Worm (Caenorhabditis elegans) whole organism, early embryonic: Measurements from ENCODE around the gene srh-18.

Experiments used
- B0310.2 ChIP-seq: sonication (generic microtip); optimal IDR thresholded peaks from 2 replicates; lab custom pipeline; 2016; ENCODE audit warnings: mild to moderate bottlenecking, missing genetic modification characterization, missing compliant biosample characterization
- F13C5.2 ChIP-seq: sonication (generic microtip); optimal IDR thresholded peaks from 2 replicates; lab custom pipeline; 2017; ENCODE audit warnings: mild to moderate bottlenecking, missing genetic modification characterization, inconsistent platforms, missing compliant biosample characterization
- aly-1 ChIP-seq: sonication (generic microtip); optimal IDR thresholded peaks from 2 replicates; lab custom pipeline; 2016; ENCODE audit warnings: missing genetic modification characterization, missing compliant biosample characterization
- ama-1 ChIP-seq: fragments of 150-350 bp; optimal IDR thresholded peaks from 2 replicates; lab custom pipeline; 2014
- ceh-13 ChIP-seq: fragments of 200-800 bp; sonication (Bioruptor generic); optimal IDR thresholded peaks from 2 replicates; lab custom pipeline; 2018; ENCODE audit warnings: mild to moderate bottlenecking, missing genetic modification characterization, missing compliant biosample characterization
- ceh-36 ChIP-seq: sonication (generic microtip); optimal IDR thresholded peaks from 2 replicates; lab custom pipeline; 2016; ENCODE audit warnings: missing genetic modification characterization, inconsistent platforms, missing compliant biosample characterization
- ets-7 ChIP-seq: sonication (generic microtip); optimal IDR thresholded peaks from 2 replicates; lab custom pipeline; 2016; ENCODE audit warnings: missing genotype, missing genetic modification characterization, missing compliant biosample characterization
- flt-1 ChIP-seq: fragments of 200-800 bp; sonication (Bioruptor generic); IDR thresholded peaks from 2 replicates; pipeline ENCODE4 v1.3.6; 2022; ENCODE audit warnings: missing genetic modification characterization, missing compliant biosample characterization
- hmbx-1 ChIP-seq: sonication (generic microtip); optimal IDR thresholded peaks from 2 replicates; lab custom pipeline; 2016; ENCODE audit warnings: mild to moderate bottlenecking, missing genetic modification characterization, missing compliant biosample characterization
- hmg-4 ChIP-seq: fragments of 200-800 bp; sonication (Bioruptor generic); optimal IDR thresholded peaks from 2 replicates; lab custom pipeline; 2018; ENCODE audit warnings: mild to moderate bottlenecking, missing genetic modification characterization, missing compliant biosample characterization
- hnd-1 ChIP-seq: sonication (generic microtip); optimal IDR thresholded peaks from 2 replicates; lab custom pipeline; 2016; ENCODE audit warnings: missing genetic modification characterization, missing compliant biosample characterization
- pes-1 ChIP-seq: fragments of 200-800 bp; sonication (Bioruptor generic); IDR thresholded peaks from 2 replicates; pipeline ENCODE4 v1.3.6; 2022; ENCODE audit warnings: missing genetic modification reagents, missing genetic modification characterization, missing compliant biosample characterization
- scrt-1 ChIP-seq: fragments of 200-800 bp; sonication (Bioruptor generic); IDR thresholded peaks from 2 replicates; pipeline ENCODE4 v1.3.6; 2022; ENCODE audit warnings: missing genetic modification characterization, missing compliant biosample characterization
- sea-1 ChIP-seq: fragments of 200-800 bp; sonication (Bioruptor generic); conservative IDR thresholded peaks from 2 replicates; pipeline ENCODE4 v1.3.6; 2022; ENCODE audit warnings: missing genetic modification characterization, missing compliant biosample characterization
- tbx-11 ChIP-seq: fragments of 200-800 bp; sonication (Bioruptor generic); IDR thresholded peaks from 2 replicates; pipeline ENCODE4 v1.3.6; 2022; ENCODE audit warnings: missing genetic modification characterization, missing compliant biosample characterization
- tbx-37 ChIP-seq: fragments of 200-800 bp; sonication (Bioruptor generic); conservative IDR thresholded peaks from 2 replicates; pipeline ENCODE4 v1.3.6; 2022; ENCODE audit warnings: missing genetic modification reagents, missing genetic modification characterization, missing compliant biosample characterization
- tra-4 ChIP-seq: sonication (generic microtip); optimal IDR thresholded peaks from 2 replicates; lab custom pipeline; 2017; ENCODE audit warnings: missing genetic modification characterization, missing compliant biosample characterization

srh-18 gene

DNA sequence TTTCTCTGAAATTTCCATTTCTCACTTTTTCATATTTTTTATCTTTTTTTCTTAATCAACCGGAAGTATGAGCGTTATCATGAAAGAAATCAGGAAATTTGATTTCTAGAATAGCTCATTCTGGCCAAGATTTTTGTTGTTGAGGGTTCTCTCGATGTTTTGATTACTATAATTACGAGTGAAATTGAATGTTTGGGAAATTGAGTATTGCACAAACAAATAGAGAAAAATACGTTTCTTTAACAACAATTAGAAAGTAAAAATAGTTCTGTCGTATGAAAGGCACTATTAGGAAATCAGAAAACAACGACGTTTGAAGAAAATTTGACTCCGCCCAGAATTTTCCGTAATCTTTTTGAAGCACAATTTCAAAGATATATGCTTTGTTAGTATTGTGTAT, 18.9 kb upstream of the srh-18 start:
- TF ChIP-seq hnd-1 (no peak), ets-7 (tag; lab: Kevin White, UChicago) (no peak), scrt-1 (GFP tag; lab: Robert Waterston, UW) (no peak), tbx-37 (GFP tag; lab: Robert Waterston, UW) (no peak), pes-1 (no peak), aly-1 (tag; lab: Kevin White, UChicago) (no peak), hmg-4 (GFP tag; lab: Kevin White, UChicago) (no peak), flt-1 (GFP tag; lab: Robert Waterston, UW) (no peak), B0310.2 (tag; lab: Kevin White, UChicago) (no peak), F13C5.2 (tag; lab: Kevin White, UChicago) (no peak), sea-1 (no peak), ceh-36 (tag; lab: Kevin White, UChicago) (no peak), ama-1 (lab: Kevin White, UChicago) (no peak), hmbx-1 (tag; lab: Kevin White, UChicago) (no peak), ceh-13 (GFP tag; lab: Kevin White, UChicago) (no peak), tbx-11 (no peak), tra-4 (tag; lab: Kevin White, UChicago) (no peak)

DNA sequence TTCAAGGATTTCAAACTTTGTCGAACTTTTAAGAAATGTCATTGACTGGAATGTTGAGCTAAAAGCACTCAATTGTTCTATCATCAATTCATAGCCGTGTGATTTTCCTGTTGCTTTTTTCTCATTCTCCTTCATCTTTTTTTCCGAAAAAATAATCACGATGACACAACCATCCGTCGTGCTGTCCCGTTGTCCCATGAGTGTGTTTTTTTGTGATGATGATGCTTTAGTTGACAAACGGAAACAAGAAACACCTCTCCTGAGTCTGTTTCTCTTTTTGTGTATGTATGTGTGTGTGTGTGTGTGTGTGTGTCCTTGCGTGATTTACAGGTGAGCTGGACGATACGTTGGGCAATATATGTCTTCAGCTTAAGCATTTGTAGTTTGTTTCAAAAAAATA, 17.8 kb upstream of the srh-18 start:
- TF ChIP-seq hmbx-1 (tag; lab: Kevin White, UChicago): no peak
- TF ChIP-seq hmg-4 (GFP tag; lab: Kevin White, UChicago): no peak
- TF ChIP-seq B0310.2 (tag; lab: Kevin White, UChicago): no peak
- no peak for TF ChIP-seq flt-1 (GFP tag; lab: Robert Waterston, UW)
- no peak for TF ChIP-seq aly-1 (tag; lab: Kevin White, UChicago)
- TF ChIP-seq hnd-1: no peak
- TF ChIP-seq ama-1 (lab: Kevin White, UChicago): no peak

DNA sequence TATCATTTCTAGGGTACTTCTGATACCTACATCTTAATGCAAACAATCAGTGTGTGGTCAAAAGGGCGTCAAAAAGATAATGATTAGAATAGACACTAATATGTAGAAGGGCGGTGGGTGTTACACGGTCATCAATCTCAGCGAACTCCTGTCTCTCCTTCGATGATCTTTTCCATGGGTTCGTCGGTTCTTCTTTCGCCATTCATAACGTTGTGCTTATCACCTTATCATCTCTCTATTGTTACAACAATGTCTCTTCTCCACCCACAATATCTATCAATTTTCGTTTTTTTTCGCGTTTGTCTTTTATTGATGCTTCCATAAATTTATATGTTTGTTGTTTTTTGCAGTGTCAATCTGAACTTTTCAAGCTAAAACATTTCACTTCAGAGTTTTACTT, 16.8 kb upstream of the srh-18 start, which contains the start of gene ceh-79:
Gene ceh-79, plus strand, starts transcription at position 391 of the 400 bp plus-strand sequence.
- no peak for TF ChIP-seq flt-1 (GFP tag; lab: Robert Waterston, UW)
- no peak for TF ChIP-seq B0310.2 (tag; lab: Kevin White, UChicago)
- no peak for TF ChIP-seq aly-1 (tag; lab: Kevin White, UChicago)
- no peak for TF ChIP-seq ceh-13 (GFP tag; lab: Kevin White, UChicago)
- no peak for TF ChIP-seq scrt-1 (GFP tag; lab: Robert Waterston, UW)
- TF ChIP-seq ama-1 (lab: Kevin White, UChicago): no peak
- TF ChIP-seq F13C5.2 (tag; lab: Kevin White, UChicago): no peak

DNA sequence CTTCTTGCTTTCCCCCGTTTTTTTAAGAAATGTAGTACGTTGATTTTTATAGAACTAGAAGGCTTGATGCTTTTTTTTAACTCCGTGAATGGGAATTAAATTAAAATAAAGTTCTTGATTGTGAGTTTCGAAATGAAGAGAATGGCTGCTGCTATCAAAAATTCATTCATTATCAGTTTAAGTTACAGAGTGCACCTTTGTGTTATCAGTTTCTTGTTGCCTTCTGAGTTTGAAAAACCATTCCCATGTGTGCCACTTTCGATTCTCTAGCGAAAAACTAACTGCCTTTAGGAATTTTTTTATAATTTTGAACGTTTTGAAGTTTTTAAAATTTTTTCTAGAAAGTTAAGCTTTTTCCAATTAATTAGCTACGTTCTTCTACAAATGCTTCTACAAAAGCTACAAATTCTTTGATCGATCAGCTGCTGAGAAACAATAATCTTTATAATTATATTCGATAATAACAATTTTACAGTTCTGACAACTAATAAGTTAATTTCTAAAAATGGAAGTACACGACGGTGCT, 13.5 kb upstream of the srh-18 start, which contains the start of gene C26E1.2:
Gene C26E1.2, plus strand, starts transcription at position 476 of the 526 bp plus-strand sequence.
- no peak for TF ChIP-seq ama-1 (lab: Kevin White, UChicago)
- no peak for TF ChIP-seq B0310.2 (tag; lab: Kevin White, UChicago)

DNA sequence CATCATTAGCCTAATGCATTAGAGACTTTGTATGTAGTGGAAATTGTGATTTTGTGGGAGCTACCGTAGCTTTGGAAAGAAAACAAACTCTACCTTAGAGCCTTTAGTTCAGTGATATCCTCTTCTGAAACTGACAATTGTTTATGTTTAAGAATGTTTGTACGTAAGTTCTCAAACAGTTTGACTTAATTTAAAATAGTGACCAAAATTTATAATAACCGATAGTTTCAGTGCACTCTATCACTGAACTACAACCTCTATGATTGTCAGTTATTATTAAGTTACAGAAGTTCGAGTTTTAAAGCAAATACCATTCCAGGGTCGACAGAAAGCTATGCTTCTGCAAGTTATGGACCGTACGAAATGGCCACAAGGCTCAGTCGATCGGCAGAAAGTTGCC, 9.6 kb upstream of the srh-18 start, which contains the start of gene C50B6.1:
Gene C50B6.1, plus strand, starts transcription at position 301 of the 400 bp plus-strand sequence.
- TF ChIP-seq F13C5.2 (tag; lab: Kevin White, UChicago) (no peak), pes-1 (no peak), ceh-36 (tag; lab: Kevin White, UChicago) (no peak), sea-1 (no peak), ama-1 (lab: Kevin White, UChicago) (no peak), hmbx-1 (tag; lab: Kevin White, UChicago) (no peak), hnd-1 (no peak), aly-1 (tag; lab: Kevin White, UChicago) (no peak), flt-1 (GFP tag; lab: Robert Waterston, UW) (no peak), tra-4 (tag; lab: Kevin White, UChicago) (no peak), ceh-13 (GFP tag; lab: Kevin White, UChicago) (no peak), tbx-11 (no peak), tbx-37 (GFP tag; lab: Robert Waterston, UW) (no peak), scrt-1 (GFP tag; lab: Robert Waterston, UW) (no peak), B0310.2 (tag; lab: Kevin White, UChicago) (no peak), hmg-4 (GFP tag; lab: Kevin White, UChicago) (no peak), ets-7 (tag; lab: Kevin White, UChicago) (no peak)

DNA sequence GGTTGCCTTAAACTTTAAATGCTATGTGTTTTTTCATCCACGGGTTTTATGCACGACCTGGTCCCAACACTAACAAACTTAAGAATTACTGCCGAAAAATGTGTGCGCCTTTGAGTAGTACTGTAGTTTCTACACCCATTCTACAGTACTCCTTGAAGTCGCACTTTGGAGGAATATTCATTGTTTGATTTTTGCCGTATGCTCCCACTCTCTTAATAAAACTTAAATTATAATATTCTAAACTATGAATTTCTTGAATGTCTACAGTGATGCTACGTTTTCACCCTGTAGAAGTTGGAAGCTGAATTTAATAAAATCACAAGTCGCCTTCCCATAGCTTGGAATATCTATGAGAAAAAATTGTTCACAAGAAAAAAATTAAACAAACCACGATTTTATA, 8.4 kb upstream of the srh-18 start:
- TF ChIP-seq ama-1 (lab: Kevin White, UChicago) (no peak), tbx-37 (GFP tag; lab: Robert Waterston, UW) (no peak), hnd-1 (no peak), hmg-4 (GFP tag; lab: Kevin White, UChicago) (no peak), tbx-11 (no peak)

DNA sequence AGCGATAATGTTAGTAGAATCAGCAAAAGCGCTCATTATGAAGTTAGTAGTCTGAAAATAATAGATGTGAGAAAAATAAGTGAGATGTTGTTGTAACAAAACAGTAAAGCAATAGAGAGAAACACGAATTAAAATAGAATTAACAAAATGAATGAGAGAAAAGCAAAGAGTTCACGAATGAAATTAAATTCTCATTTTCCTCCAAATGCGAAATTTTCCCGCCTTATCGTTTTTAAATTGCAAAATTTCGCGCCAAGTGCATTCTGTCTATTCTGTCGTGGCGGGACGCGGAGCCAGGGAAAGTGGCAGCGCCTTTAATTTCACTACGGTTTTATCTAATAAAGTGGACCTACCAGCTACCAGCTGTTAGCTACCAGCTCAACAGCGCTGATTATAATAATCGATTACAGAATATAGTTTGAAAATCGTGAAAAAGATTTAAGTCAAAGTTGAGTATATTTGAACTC, 6.0 kb upstream of the srh-18 start, which contains the start of gene nasp-2:
Gene nasp-2, minus strand, starts transcription at position 51 of the 467 bp plus-strand sequence.
- TF ChIP-seq F13C5.2 (tag; lab: Kevin White, UChicago) (no peak), hmbx-1 (tag; lab: Kevin White, UChicago) (no peak), ceh-36 (tag; lab: Kevin White, UChicago) (no peak), flt-1 (GFP tag; lab: Robert Waterston, UW) (no peak), tbx-37 (GFP tag; lab: Robert Waterston, UW) (no peak), sea-1 (no peak), tra-4 (tag; lab: Kevin White, UChicago) (no peak), ama-1 (lab: Kevin White, UChicago) (no peak), ceh-13 (GFP tag; lab: Kevin White, UChicago) (no peak), B0310.2 (tag; lab: Kevin White, UChicago) (no peak), tbx-11 (no peak), hnd-1 (no peak), pes-1 (no peak), hmg-4 (GFP tag; lab: Kevin White, UChicago) (no peak), scrt-1 (GFP tag; lab: Robert Waterston, UW) (no peak), ets-7 (tag; lab: Kevin White, UChicago) (no peak), aly-1 (tag; lab: Kevin White, UChicago) (no peak)
